Worm (Caenorhabditis elegans): ENCODE results near the gene B0244.9.

ce11 chrIII:5710676-5711075 lies 20.2 kb downstream of the B0244.9 start:
- TF ChIP-seq cog-1 (tag; optimal IDR thresholded peaks at IDR 0.05) (no peak), ref-1 (GFP tag; conservative IDR thresholded peaks at IDR 0.05) (no peak), ztf-29 (GFP tag; IDR thresholded peaks at IDR 0.05) (no peak), med-1 (GFP tag; optimal IDR thresholded peaks at IDR 0.05; ENCODE audit: insufficient read depth) (no peak), tab-1 (GFP tag; IDR thresholded peaks at IDR 0.05) (no peak), klf-2 (GFP tag; conservative IDR thresholded peaks at IDR 0.05) (no peak), ztf-23 (GFP tag; IDR thresholded peaks at IDR 0.05) (no peak), flt-1 (GFP tag; IDR thresholded peaks at IDR 0.05) (no peak), T22C8.4 (GFP tag; IDR thresholded peaks at IDR 0.05) (no peak)

Measured in whole organism, midembryonic.